Fruit fly (Drosophila melanogaster) whole organism, embryonic: ENCODE results near the gene jus.

Experiments used
- Atf6 ChIP-seq: fragments of 200-800 bp; sonication (Bioruptor generic); IDR thresholded peaks from 2 replicates; pipeline ENCODE4 v1.3.6; 2022; ENCODE audit warnings: missing biosample characterization, missing genetic modification characterization
- CG10274 ChIP-seq: fragments of 200-800 bp; sonication (Bioruptor generic); optimal IDR thresholded peaks from 3 replicates; lab custom pipeline; 2017; ENCODE audit warnings: missing biosample characterization, mild to moderate bottlenecking, missing genetic modification characterization
- CG10431 ChIP-seq: fragments of 200-800 bp; sonication (Bioruptor generic); optimal IDR thresholded peaks from 3 replicates; lab custom pipeline; 2018; ENCODE audit warnings: missing biosample characterization, mild to moderate bottlenecking, missing genetic modification characterization
- CG10654 ChIP-seq: fragments of 200-800 bp; sonication (Bioruptor generic); optimal IDR thresholded peaks from 2 replicates; lab custom pipeline; 2016; ENCODE audit warnings: missing biosample characterization, missing genetic modification characterization
- CG11085 ChIP-seq: fragments of 200-800 bp; sonication (Bioruptor generic); IDR thresholded peaks from 2 replicates; pipeline ENCODE4 v1.3.6; 2022; ENCODE audit warnings: missing biosample characterization, missing genetic modification characterization
- CG11723 ChIP-seq: fragments of 200-800 bp; sonication (Bioruptor generic); optimal IDR thresholded peaks from 2 replicates; lab custom pipeline; 2017; ENCODE audit warnings: missing biosample characterization, mild to moderate bottlenecking, missing genetic modification characterization
- CG12391 ChIP-seq: fragments of 200-800 bp; sonication (Bioruptor generic); optimal IDR thresholded peaks from 3 replicates; lab custom pipeline; 2018; ENCODE audit warnings: missing biosample characterization, mild to moderate bottlenecking, missing genetic modification characterization, moderate library complexity
- CG13424 ChIP-seq: fragments of 200-800 bp; sonication (Bioruptor generic); optimal IDR thresholded peaks from 2 replicates; lab custom pipeline; 2019; ENCODE audit warnings: missing biosample characterization, mild to moderate bottlenecking, missing genetic modification characterization, moderate library complexity
- CG13624 ChIP-seq: fragments of 200-800 bp; sonication (Bioruptor generic); optimal IDR thresholded peaks from 2 replicates; lab custom pipeline; 2016; ENCODE audit warnings: missing biosample characterization, missing genetic modification characterization
- CG13775 ChIP-seq: fragments of 200-800 bp; sonication (Bioruptor generic); optimal IDR thresholded peaks from 3 replicates; lab custom pipeline; 2017; ENCODE audit warnings: missing biosample characterization, mild to moderate bottlenecking, missing genetic modification characterization
- CG15269 ChIP-seq: fragments of 200-800 bp; sonication (Bioruptor generic); optimal IDR thresholded peaks from 2 replicates; lab custom pipeline; 2018; ENCODE audit warnings: missing biosample characterization, mild to moderate bottlenecking, missing genetic modification characterization, moderate library complexity
- CG15479 ChIP-seq: fragments of 200-800 bp; sonication (Bioruptor generic); optimal IDR thresholded peaks from 3 replicates; lab custom pipeline; 2019; ENCODE audit warnings: missing biosample characterization, mild to moderate bottlenecking, missing genetic modification characterization, moderate library complexity
- CG15601 ChIP-seq: fragments of 200-800 bp; sonication (Bioruptor generic); optimal IDR thresholded peaks from 3 replicates; lab custom pipeline; 2019; ENCODE audit warnings: missing biosample characterization, mild to moderate bottlenecking, missing genetic modification characterization, moderate library complexity
- CG17328 ChIP-seq: fragments of 200-800 bp; sonication (Bioruptor generic); IDR thresholded peaks from 2 replicates; pipeline ENCODE4 v1.3.6; 2022; ENCODE audit warnings: missing biosample characterization, missing genetic modification characterization
- CG18476 ChIP-seq: fragments of 200-800 bp; sonication (Bioruptor generic); optimal IDR thresholded peaks from 2 replicates; lab custom pipeline; 2016; ENCODE audit warnings: missing biosample characterization, mild to moderate bottlenecking, missing genetic modification characterization
- CG31388 ChIP-seq: fragments of 200-800 bp; sonication (Bioruptor generic); optimal IDR thresholded peaks from 2 replicates; lab custom pipeline; 2016; ENCODE audit warnings: missing biosample characterization, missing genetic modification characterization
- CG3407 ChIP-seq: fragments of 200-800 bp; sonication (Bioruptor generic); optimal IDR thresholded peaks from 2 replicates; lab custom pipeline; 2018; ENCODE audit warnings: missing biosample characterization, mild to moderate bottlenecking, missing genetic modification characterization
- CG34422 ChIP-seq: fragments of 200-800 bp; sonication (Bioruptor generic); IDR thresholded peaks from 3 replicates; pipeline ENCODE4 v1.3.6; 2022; ENCODE audit warnings: missing biosample characterization, missing genetic modification characterization
- CG4328 ChIP-seq: fragments of 200-800 bp; sonication (Bioruptor generic); optimal IDR thresholded peaks from 3 replicates; lab custom pipeline; 2017; ENCODE audit warnings: missing biosample characterization, missing genetic modification reagents, missing genetic modification characterization
- CG43689 ChIP-seq: fragments of 200-800 bp; sonication (Bioruptor generic); IDR thresholded peaks from 2 replicates; pipeline ENCODE4 v1.3.6; 2022; ENCODE audit warnings: missing biosample characterization, missing genetic modification characterization
- CG4730 ChIP-seq: fragments of 200-800 bp; sonication (Bioruptor generic); IDR thresholded peaks from 2 replicates; pipeline ENCODE4 v1.3.6; 2022; ENCODE audit warnings: missing biosample characterization, missing genetic modification characterization
- CG6689 ChIP-seq: fragments of 200-800 bp; sonication (Bioruptor generic); IDR thresholded peaks from 2 replicates; pipeline ENCODE4 v1.3.6; 2022; ENCODE audit warnings: missing biosample characterization, missing genetic modification characterization
- CG7372 ChIP-seq: fragments of 200-800 bp; sonication (Bioruptor generic); IDR thresholded peaks from 2 replicates; pipeline ENCODE4 v1.3.6; 2022; ENCODE audit warnings: missing biosample characterization, missing genetic modification characterization
- CG9932 ChIP-seq: fragments of 200-800 bp; sonication (Bioruptor generic); IDR thresholded peaks from 2 replicates; pipeline ENCODE4 v1.3.6; 2022; ENCODE audit warnings: missing biosample characterization, missing genetic modification characterization
- Fer1 ChIP-seq: fragments of 200-800 bp; sonication (Bioruptor generic); optimal IDR thresholded peaks from 2 replicates; lab custom pipeline; 2017; ENCODE audit warnings: missing biosample characterization, mild to moderate bottlenecking, missing genetic modification characterization
- Jarid2 ChIP-seq: fragments of 200-800 bp; sonication (Bioruptor generic); optimal IDR thresholded peaks from 3 replicates; lab custom pipeline; 2017; ENCODE audit warnings: mild to moderate bottlenecking, missing biosample characterization, missing genetic modification reagents, missing genetic modification characterization
- Myb ChIP-seq: fragments of 200-800 bp; sonication (Bioruptor generic); optimal IDR thresholded peaks from 2 replicates; lab custom pipeline; 2016; ENCODE audit warnings: missing biosample characterization, missing genetic modification characterization
- NC2β ChIP-seq: fragments of 200-800 bp; sonication (Bioruptor generic); optimal IDR thresholded peaks from 2 replicates; lab custom pipeline; 2016; ENCODE audit warnings: missing biosample characterization, missing genetic modification characterization
- NFAT ChIP-seq: fragments of 200-800 bp; sonication (Bioruptor generic); IDR thresholded peaks from 2 replicates; pipeline ENCODE4 v1.3.6; 2022; ENCODE audit warnings: missing biosample characterization, missing genetic modification characterization
- NK7.1 ChIP-seq: fragments of 200-800 bp; sonication (Bioruptor generic); optimal IDR thresholded peaks from 3 replicates; lab custom pipeline; 2016; ENCODE audit warnings: missing biosample characterization, missing genetic modification characterization
- Optix ChIP-seq: fragments of 200-800 bp; sonication (Bioruptor generic); IDR thresholded peaks from 3 replicates; pipeline ENCODE4 v1.3.6; 2022; ENCODE audit warnings: missing biosample characterization, missing genetic modification characterization
- Ravus ChIP-seq: fragments of 200-800 bp; sonication (Bioruptor generic); IDR thresholded peaks from 2 replicates; pipeline ENCODE4 v1.3.6; 2022; ENCODE audit warnings: missing biosample characterization, missing genetic modification characterization
- Rfx ChIP-seq: fragments of 200-800 bp; sonication (Bioruptor generic); IDR thresholded peaks from 2 replicates; pipeline ENCODE4 v1.3.6; 2022; ENCODE audit warnings: missing biosample characterization, missing genetic modification characterization
- Scr ChIP-seq: fragments of 200-800 bp; sonication (Bioruptor generic); IDR thresholded peaks from 2 replicates; pipeline ENCODE4 v1.3.6; 2022; ENCODE audit warnings: missing biosample characterization, missing genetic modification characterization; ENCODE audit not compliant: partially characterized antibody
- Sox102F ChIP-seq: fragments of 200-800 bp; sonication (Bioruptor generic); optimal IDR thresholded peaks from 2 replicates; lab custom pipeline; 2018; ENCODE audit warnings: missing biosample characterization, mild to moderate bottlenecking, missing genetic modification characterization, moderate library complexity
- Spps ChIP-seq: fragments of 200-800 bp; sonication (Bioruptor generic); optimal IDR thresholded peaks from 2 replicates; lab custom pipeline; 2018; ENCODE audit warnings: missing biosample characterization, mild to moderate bottlenecking, missing genetic modification characterization
- Trl ChIP-seq, 3 experiments: fragments of >200 bp in 2 of 3; fragments of 200-800 bp in 1 of 3; sonication (Bioruptor generic) in 1 of 3; optimal IDR thresholded peaks; 2 replicates in 1 of 3; 3 replicates in 2 of 3; lab custom pipeline; 2016 to 2017; ENCODE audit warnings: missing biosample characterization in 1 of 3, missing genetic modification characterization in 1 of 3
- ash1 ChIP-seq: fragments of 200-800 bp; sonication (Bioruptor generic); optimal IDR thresholded peaks from 2 replicates; lab custom pipeline; 2018; ENCODE audit warnings: missing biosample characterization, mild to moderate bottlenecking, missing genetic modification characterization
- bbx ChIP-seq: fragments of 200-800 bp; sonication (Bioruptor generic); IDR thresholded peaks from 2 replicates; pipeline ENCODE4 v1.3.6; 2022; ENCODE audit warnings: missing biosample characterization, missing genetic modification characterization; ENCODE audit not compliant: partially characterized antibody
- bsh ChIP-seq, 2 experiments: fragments of 200-800 bp; sonication (Bioruptor generic); optimal IDR thresholded peaks; 2 replicates each; lab custom pipeline; 2017 to 2018; ENCODE audit warnings: mild to moderate bottlenecking in 2 of 2, missing biosample characterization in 2 of 2, missing genetic modification characterization in 2 of 2, moderate library complexity in 1 of 2
- chn ChIP-seq: fragments of 200-800 bp; sonication (Bioruptor generic); optimal IDR thresholded peaks from 2 replicates; lab custom pipeline; 2016; ENCODE audit warnings: missing biosample characterization, missing genetic modification characterization
- danr ChIP-seq: fragments of 200-800 bp; sonication (Bioruptor generic); IDR thresholded peaks from 2 replicates; pipeline ENCODE4 v1.3.6; 2022; ENCODE audit warnings: missing biosample characterization, missing genetic modification characterization
- h ChIP-seq: fragments of >200 bp; optimal IDR thresholded peaks from 2 replicates; lab custom pipeline; 2017
- nerfin-2 ChIP-seq: fragments of 200-800 bp; sonication (Bioruptor generic); IDR thresholded peaks from 2 replicates; pipeline ENCODE4 v1.3.6; 2022; ENCODE audit warnings: missing biosample characterization, missing genetic modification characterization; ENCODE audit not compliant: partially characterized antibody
- pb ChIP-seq: fragments of 200-800 bp; sonication (Bioruptor generic); optimal IDR thresholded peaks from 3 replicates; lab custom pipeline; 2016; ENCODE audit warnings: missing biosample characterization, missing genetic modification characterization
- phol ChIP-seq: fragments of 200-800 bp; sonication (Bioruptor generic); optimal IDR thresholded peaks from 3 replicates; lab custom pipeline; 2018; ENCODE audit warnings: missing biosample characterization, mild to moderate bottlenecking, missing genetic modification characterization, moderate library complexity
- pros ChIP-seq: fragments of 200-800 bp; sonication (Bioruptor generic); optimal IDR thresholded peaks from 3 replicates; lab custom pipeline; 2019; ENCODE audit warnings: missing biosample characterization, mild to moderate bottlenecking, missing genetic modification characterization, moderate library complexity
- psq ChIP-seq: fragments of 200-800 bp; sonication (Bioruptor generic); optimal IDR thresholded peaks from 2 replicates; lab custom pipeline; 2017; ENCODE audit warnings: missing biosample characterization, missing genetic modification characterization
- slbo ChIP-seq: fragments of 200-800 bp; sonication (Bioruptor generic); IDR thresholded peaks from 2 replicates; pipeline ENCODE4 v1.3.6; 2022; ENCODE audit warnings: missing biosample characterization, missing genetic modification characterization
- wdn ChIP-seq: fragments of 200-800 bp; sonication (Bioruptor generic); IDR thresholded peaks from 2 replicates; pipeline ENCODE4 v1.3.6; 2022; ENCODE audit warnings: missing biosample characterization, missing genetic modification characterization
- zen ChIP-seq: fragments of 200-800 bp; sonication (Bioruptor generic); optimal IDR thresholded peaks from 3 replicates; lab custom pipeline; 2018; ENCODE audit warnings: missing biosample characterization, mild to moderate bottlenecking, missing genetic modification characterization, moderate library complexity

The jus gene

dm6 chr3R:29148072-29148471 lies 46.7 kb downstream of the jus start, which contains the start of the genes CG11882 and Pglym78 (continued):
- TF ChIP-seq Trl (optimal IDR thresholded peaks at IDR 0.05; lab: Kevin White, UChicago) (no peak), Trl (GFP tag; optimal IDR thresholded peaks at IDR 0.05; lab: Kevin White, UChicago) (peak; percentile 64), Rfx (GFP tag; lab: Robert Waterston, UW) (peak; percentile 75), CG15269 (tag; lab: Kevin White, UChicago) (no peak), CG15601 (tag; lab: Kevin White, UChicago) (peak; percentile 54), Myb (GFP tag; lab: Kevin White, UChicago) (peak; percentile 86), wdn (GFP tag; lab: Robert Waterston, UW) (peak; percentile 41; the same call in 1 of the 2 replicates), NC2β (peak; percentile 75), Fer1 (GFP tag; lab: Kevin White, UChicago) (peak; percentile 52), nerfin-2 (GFP tag; lab: Robert Waterston, UW) (peak; percentile 45; the same call in 1 of the 2 replicates), CG13424 (peak; percentile 29), NK7.1 (no peak), CG11085 (GFP tag; lab: Robert Waterston, UW) (no peak), CG9932 (GFP tag; lab: Robert Waterston, UW) (peak; percentile 66), Jarid2 (GFP tag; lab: Kevin White, UChicago) (no peak), CG10654 (GFP tag; lab: Kevin White, UChicago) (peak; percentile 2), psq (GFP tag; lab: Kevin White, UChicago) (no peak), Optix (GFP tag; lab: Robert Waterston, UW) (no peak), CG17328 (GFP tag; lab: Robert Waterston, UW) (peak; percentile 40; the same call in 1 of the 2 replicates), bbx (GFP tag; lab: Robert Waterston, UW) (peak; percentile 55; the same call in 1 of the 2 replicates), NFAT (GFP tag; lab: Robert Waterston, UW) (peak; percentile 56; the same call in 1 of the 2 replicates), CG3407 (no peak), Spps (tag; lab: Kevin White, UChicago) (no peak), pb (GFP tag; lab: Kevin White, UChicago) (no peak), zen (no peak), CG43689 (GFP tag; lab: Robert Waterston, UW) (no peak), CG6689 (GFP tag; lab: Robert Waterston, UW) (peak; percentile 22; the same call in 1 of the 2 replicates), ash1 (no peak), CG4730 (peak; percentile 16; the same call in 1 of the 2 replicates), CG34422 (peak; percentile 69; the same call in 1 of the 3 replicates), CG15479 (GFP tag; lab: Kevin White, UChicago) (no peak), pros (GFP tag; lab: Kevin White, UChicago) (peak; percentile 3), Ravus (GFP tag; lab: Robert Waterston, UW) (no peak), Scr (GFP tag; lab: Robert Waterston, UW) (peak; percentile 58), danr (GFP tag; lab: Robert Waterston, UW) (no peak), CG31388 (GFP tag; lab: Kevin White, UChicago) (no peak), CG18476 (GFP tag; lab: Kevin White, UChicago) (no peak), CG11723 (GFP tag; lab: Kevin White, UChicago) (no peak), h (lab: Kevin White, UChicago) (no peak), slbo (GFP tag; lab: Robert Waterston, UW) (peak; percentile 74), CG10274 (GFP tag; lab: Kevin White, UChicago) (no peak), bsh (GFP tag; optimal IDR thresholded peaks at IDR 0.05; lab: Kevin White, UChicago) (no peak), CG13624 (GFP tag; lab: Kevin White, UChicago) (peak; percentile 73), CG7372 (GFP tag; lab: Robert Waterston, UW) (no peak; the same call in 1 of the 2 replicates), Sox102F (no peak), Atf6 (peak; percentile 30; the same call in 1 of the 2 replicates), CG10431 (GFP tag; lab: Kevin White, UChicago) (no peak), CG12391 (tag; lab: Kevin White, UChicago) (peak; percentile 49), chn (GFP tag; lab: Kevin White, UChicago) (peak; percentile 73), CG4328 (no peak), CG13775 (peak; percentile 33), phol (tag; lab: Kevin White, UChicago) (peak; percentile 28)
